Fruit fly (Drosophila melanogaster): ENCODE data around the gene sina.

DNA sequence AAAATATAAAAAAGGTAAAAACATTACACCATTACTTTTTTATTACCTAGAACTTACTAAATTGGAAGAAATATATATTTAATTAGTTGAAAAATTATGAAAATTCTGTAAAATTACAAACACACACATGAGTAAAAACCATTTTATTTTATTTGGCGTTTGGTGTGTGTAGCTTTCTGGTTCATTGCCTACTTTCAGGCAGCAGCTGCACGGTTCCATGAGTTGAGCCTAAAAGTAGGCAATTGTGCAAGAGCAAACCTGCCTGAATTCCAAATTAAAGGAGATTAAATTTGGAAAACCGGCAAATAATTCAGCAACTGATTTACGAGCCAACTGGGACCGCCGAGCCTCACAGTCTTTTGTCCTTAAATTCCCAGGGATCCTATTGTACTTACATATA lies 21.9 kb downstream of the sina start:
- TF ChIP-seq bowl (GFP tag; IDR thresholded peaks at IDR 0.05) (no peak), B-H2 (GFP tag; optimal IDR thresholded peaks at IDR 0.05) (no peak), CG8478 (optimal IDR thresholded peaks at IDR 0.05) (no peak), CG4328 (GFP tag; optimal IDR thresholded peaks at IDR 0.05) (no peak), emc (GFP tag; optimal IDR thresholded peaks at IDR 0.05) (no peak), Antp (GFP tag; optimal IDR thresholded peaks at IDR 0.05) (no peak), CG17186 (GFP tag; optimal IDR thresholded peaks at IDR 0.05) (no peak), CG9437 (GFP tag; optimal IDR thresholded peaks at IDR 0.05) (no peak), CG12299 (tag; optimal IDR thresholded peaks at IDR 0.05) (no peak), CG8359 (GFP tag; optimal IDR thresholded peaks at IDR 0.05; ENCODE audit: borderline replicate concordance) (no peak)
